Fruit fly (Drosophila melanogaster) whole organism, embryonic: ENCODE data around the gene CG4133.

Experiments
- Abd-B ChIP-seq: fragments of 200-800 bp; sonication (Bioruptor generic); optimal IDR thresholded peaks from 2 replicates; lab custom pipeline; 2018; ENCODE audit warnings: missing biosample characterization, mild to moderate bottlenecking, missing genetic modification characterization, moderate library complexity
- Atf6 ChIP-seq: fragments of 200-800 bp; sonication (Bioruptor generic); IDR thresholded peaks from 2 replicates; pipeline ENCODE4 v1.3.6; 2022; ENCODE audit warnings: missing biosample characterization, missing genetic modification characterization
- BEAF-32 ChIP-seq: fragments of 200-800 bp; sonication (Bioruptor generic); optimal IDR thresholded peaks from 3 replicates; lab custom pipeline; 2017; ENCODE audit warnings: missing biosample characterization, missing genetic modification characterization, mild to moderate bottlenecking, moderate library complexity, missing genetic modification reagents
- CG11456 ChIP-seq: fragments of 200-800 bp; sonication (Bioruptor generic); IDR thresholded peaks from 3 replicates; pipeline ENCODE4 v1.3.6; 2022; ENCODE audit warnings: missing biosample characterization, missing genetic modification characterization
- CG11723 ChIP-seq: fragments of 200-800 bp; sonication (Bioruptor generic); optimal IDR thresholded peaks from 2 replicates; lab custom pipeline; 2017; ENCODE audit warnings: missing biosample characterization, mild to moderate bottlenecking, missing genetic modification characterization
- CG1233 ChIP-seq: fragments of 200-800 bp; sonication (Bioruptor generic); optimal IDR thresholded peaks from 4 replicates; lab custom pipeline; 2018; ENCODE audit warnings: missing biosample characterization, mild to moderate bottlenecking, missing genetic modification characterization
- CG14441 ChIP-seq: fragments of 200-800 bp; sonication (Bioruptor generic); IDR thresholded peaks from 2 replicates; pipeline ENCODE4 v1.3.6; 2022; ENCODE audit warnings: missing biosample characterization, missing genetic modification characterization
- CG31224 ChIP-seq: fragments of 200-800 bp; sonication (Bioruptor generic); IDR thresholded peaks from 2 replicates; pipeline ENCODE4 v1.3.6; 2022; ENCODE audit warnings: missing biosample characterization, missing genetic modification characterization
- CG42726 ChIP-seq: fragments of 200-800 bp; sonication (Bioruptor generic); IDR thresholded peaks from 2 replicates; pipeline ENCODE4 v1.3.6; 2022; ENCODE audit warnings: missing biosample characterization, missing genetic modification characterization; ENCODE audit not compliant: partially characterized antibody
- CG7928 ChIP-seq: fragments of 200-800 bp; sonication (Bioruptor generic); optimal IDR thresholded peaks from 2 replicates; lab custom pipeline; 2017; ENCODE audit warnings: missing biosample characterization, mild to moderate bottlenecking, missing genetic modification characterization
- CG8359 ChIP-seq: fragments of 200-800 bp; sonication (Bioruptor generic); optimal IDR thresholded peaks from 2 replicates; lab custom pipeline; 2017; ENCODE audit warnings: missing biosample characterization, mild to moderate bottlenecking, missing genetic modification characterization, borderline replicate concordance
- CG9727 ChIP-seq: fragments of 200-800 bp; sonication (Bioruptor generic); optimal IDR thresholded peaks from 3 replicates; lab custom pipeline; 2017; ENCODE audit warnings: missing biosample characterization, mild to moderate bottlenecking, missing genetic modification characterization
- CG9876 ChIP-seq: fragments of 200-800 bp; sonication (Bioruptor generic); optimal IDR thresholded peaks from 2 replicates; lab custom pipeline; 2016; ENCODE audit warnings: missing biosample characterization, missing genetic modification characterization
- Dfd ChIP-seq, 2 experiments: fragments of >200 bp; optimal IDR thresholded peaks; 2 replicates each; lab custom pipeline; 2017; ENCODE audit warnings: missing biosample characterization in 2 of 2, missing genetic modification characterization in 2 of 2
- Dref ChIP-seq: fragments of 200-800 bp; sonication (Bioruptor generic); IDR thresholded peaks from 2 replicates; pipeline ENCODE4 v1.3.6; 2022; ENCODE audit warnings: missing biosample characterization, missing genetic modification characterization
- Drgx ChIP-seq: fragments of 200-800 bp; sonication (Bioruptor generic); IDR thresholded peaks from 2 replicates; pipeline ENCODE4 v1.3.6; 2022; ENCODE audit warnings: missing biosample characterization, missing genetic modification characterization
- ERR ChIP-seq: fragments of 200-800 bp; sonication (Bioruptor generic); optimal IDR thresholded peaks from 2 replicates; lab custom pipeline; 2016; ENCODE audit warnings: missing biosample characterization, missing genetic modification characterization
- HHEX ChIP-seq: fragments of 200-800 bp; sonication (Bioruptor generic); optimal IDR thresholded peaks from 3 replicates; lab custom pipeline; 2017; ENCODE audit warnings: missing biosample characterization, mild to moderate bottlenecking, missing genetic modification characterization, missing genetic modification reagents
- HLH54F ChIP-seq: fragments of 200-800 bp; sonication (Bioruptor generic); optimal IDR thresholded peaks from 3 replicates; lab custom pipeline; 2016; ENCODE audit warnings: missing biosample characterization, missing genetic modification characterization
- HmgZ ChIP-seq: fragments of 200-800 bp; sonication (Bioruptor generic); optimal IDR thresholded peaks from 2 replicates; lab custom pipeline; 2018; ENCODE audit warnings: missing biosample characterization, mild to moderate bottlenecking, missing genetic modification characterization
- Lim3 ChIP-seq: fragments of 200-800 bp; sonication (Bioruptor generic); IDR thresholded peaks from 2 replicates; pipeline ENCODE4 v1.3.6; 2022; ENCODE audit warnings: missing biosample characterization, missing genetic modification characterization
- Meics ChIP-seq: fragments of 200-800 bp; sonication (Bioruptor generic); optimal IDR thresholded peaks from 2 replicates; lab custom pipeline; 2017; ENCODE audit warnings: missing biosample characterization, mild to moderate bottlenecking, missing genetic modification characterization
- Optix ChIP-seq: fragments of 200-800 bp; sonication (Bioruptor generic); IDR thresholded peaks from 3 replicates; pipeline ENCODE4 v1.3.6; 2022; ENCODE audit warnings: missing biosample characterization, missing genetic modification characterization
- Rfx ChIP-seq: fragments of 200-800 bp; sonication (Bioruptor generic); IDR thresholded peaks from 2 replicates; pipeline ENCODE4 v1.3.6; 2022; ENCODE audit warnings: missing biosample characterization, missing genetic modification characterization
- Sry-β ChIP-seq: fragments of 200-800 bp; sonication (Bioruptor generic); optimal IDR thresholded peaks from 2 replicates; lab custom pipeline; 2018; ENCODE audit warnings: missing biosample characterization, mild to moderate bottlenecking, missing genetic modification characterization, moderate library complexity
- Sry-δ ChIP-seq: fragments of 200-800 bp; sonication (Bioruptor generic); optimal IDR thresholded peaks from 2 replicates; lab custom pipeline; 2016; ENCODE audit warnings: missing biosample characterization, missing genetic modification characterization
- TFAM ChIP-seq: fragments of 200-800 bp; sonication (Bioruptor generic); optimal IDR thresholded peaks from 2 replicates; lab custom pipeline; 2017; ENCODE audit warnings: missing biosample characterization, missing genetic modification characterization, inconsistent platforms
- Xbp1 ChIP-seq: fragments of 200-800 bp; sonication (Bioruptor generic); optimal IDR thresholded peaks from 3 replicates; lab custom pipeline; 2016; ENCODE audit warnings: missing biosample characterization, mild to moderate bottlenecking, missing genetic modification characterization
- aop ChIP-seq: fragments of 200-800 bp; sonication (Bioruptor generic); IDR thresholded peaks from 2 replicates; pipeline ENCODE4 v1.3.6; 2022; ENCODE audit warnings: missing biosample characterization, missing genetic modification characterization
- bab2 ChIP-seq: fragments of 200-800 bp; sonication (Bioruptor generic); optimal IDR thresholded peaks from 2 replicates; lab custom pipeline; 2016; ENCODE audit warnings: missing biosample characterization, missing genetic modification characterization
- br ChIP-seq: fragments of >200 bp; optimal IDR thresholded peaks from 2 replicates; lab custom pipeline; 2017
- cg ChIP-seq: fragments of 200-800 bp; sonication (Bioruptor generic); optimal IDR thresholded peaks from 3 replicates; lab custom pipeline; 2019; ENCODE audit warnings: missing biosample characterization, mild to moderate bottlenecking, missing genetic modification characterization, moderate library complexity
- chif ChIP-seq, 2 experiments: fragments of 200-800 bp; sonication (Bioruptor generic); optimal IDR thresholded peaks; 3 replicates each; lab custom pipeline; 2016; ENCODE audit warnings: missing biosample characterization in 2 of 2, missing genetic modification characterization in 2 of 2
- chn ChIP-seq: fragments of 200-800 bp; sonication (Bioruptor generic); optimal IDR thresholded peaks from 2 replicates; lab custom pipeline; 2016; ENCODE audit warnings: missing biosample characterization, missing genetic modification characterization
- crc ChIP-seq: fragments of 200-800 bp; sonication (Bioruptor generic); optimal IDR thresholded peaks from 2 replicates; lab custom pipeline; 2016; ENCODE audit warnings: missing biosample characterization, missing genetic modification characterization
- dmrt11E ChIP-seq: fragments of 200-800 bp; sonication (Bioruptor generic); optimal IDR thresholded peaks from 3 replicates; lab custom pipeline; 2018; ENCODE audit warnings: missing biosample characterization, mild to moderate bottlenecking, missing genetic modification characterization, moderate library complexity
- eyg ChIP-seq: fragments of 200-800 bp; sonication (Bioruptor generic); optimal IDR thresholded peaks from 3 replicates; lab custom pipeline; 2016; ENCODE audit warnings: missing biosample characterization, missing genetic modification characterization
- fd3F ChIP-seq: fragments of 200-800 bp; sonication (Bioruptor generic); optimal IDR thresholded peaks from 2 replicates; lab custom pipeline; 2018; ENCODE audit warnings: missing biosample characterization, mild to moderate bottlenecking, missing genetic modification characterization, moderate library complexity
- h ChIP-seq: fragments of >200 bp; optimal IDR thresholded peaks from 2 replicates; lab custom pipeline; 2017
- insv ChIP-seq, 2 experiments: fragments of 200-800 bp; sonication (Bioruptor generic); optimal IDR thresholded peaks; 3 replicates each; lab custom pipeline; 2016 to 2018; ENCODE audit warnings: missing biosample characterization in 2 of 2, missing genetic modification characterization in 2 of 2
- lbe ChIP-seq: fragments of 200-800 bp; sonication (Bioruptor generic); optimal IDR thresholded peaks from 2 replicates; lab custom pipeline; 2016; ENCODE audit warnings: missing biosample characterization, mild to moderate bottlenecking, missing genetic modification characterization
- lola ChIP-seq, 3 experiments: fragments of >200 bp in 2 of 3; fragments of 200-800 bp in 1 of 3; sonication (Bioruptor generic) in 1 of 3; optimal IDR thresholded peaks; 2 replicates each; lab custom pipeline; 2017 to 2019; ENCODE audit warnings: missing biosample characterization in 3 of 3, missing genetic modification characterization in 3 of 3, mild to moderate bottlenecking in 1 of 3, moderate library complexity in 1 of 3
- nom ChIP-seq: fragments of 200-800 bp; sonication (Bioruptor generic); optimal IDR thresholded peaks from 2 replicates; lab custom pipeline; 2017; ENCODE audit warnings: missing biosample characterization, missing genetic modification characterization, mild to moderate bottlenecking, moderate library complexity, missing genetic modification reagents
- pzg ChIP-seq: fragments of 200-800 bp; sonication (Bioruptor generic); optimal IDR thresholded peaks from 3 replicates; lab custom pipeline; 2018; ENCODE audit warnings: missing biosample characterization, mild to moderate bottlenecking, missing genetic modification characterization, moderate library complexity
- ro ChIP-seq: fragments of 200-800 bp; sonication (Bioruptor generic); IDR thresholded peaks from 2 replicates; pipeline ENCODE4 v1.3.6; 2022; ENCODE audit warnings: missing biosample characterization, missing genetic modification characterization
- salm ChIP-seq: fragments of 200-800 bp; sonication (Bioruptor generic); optimal IDR thresholded peaks from 2 replicates; lab custom pipeline; 2018; ENCODE audit warnings: missing biosample characterization, mild to moderate bottlenecking, missing genetic modification characterization
- schlank ChIP-seq: fragments of 200-800 bp; sonication (Bioruptor generic); optimal IDR thresholded peaks from 2 replicates; lab custom pipeline; 2018; ENCODE audit warnings: missing biosample characterization, mild to moderate bottlenecking, missing genetic modification characterization
- tio ChIP-seq: fragments of 200-800 bp; sonication (Bioruptor generic); optimal IDR thresholded peaks from 2 replicates; lab custom pipeline; 2017; ENCODE audit warnings: missing biosample characterization, missing genetic modification characterization, inconsistent platforms
- tx ChIP-seq: fragments of 200-800 bp; sonication (Bioruptor generic); optimal IDR thresholded peaks from 2 replicates; lab custom pipeline; 2016; ENCODE audit warnings: missing biosample characterization, missing genetic modification characterization

CG4133 gene

dm6 chr2L:490150-491095 lies 35.1 kb downstream of the CG4133 start (continued):
- TF ChIP-seq CG11456 (peak; percentile 94), insv (GFP tag; optimal IDR thresholded peaks at IDR 0.05; lab: Kevin White, UChicago) (peak; percentile 86 to 96), ro (no peak), Rfx (GFP tag; lab: Robert Waterston, UW) (peak; percentile 91), CG9876 (GFP tag; lab: Kevin White, UChicago) (peak; percentile 80), CG1233 (GFP tag; lab: Kevin White, UChicago) (peak; percentile 35), crc (GFP tag; lab: Kevin White, UChicago) (peak; percentile 11), nom (peak; percentile 88), TFAM (GFP tag; lab: Kevin White, UChicago) (no peak), CG11723 (GFP tag; lab: Kevin White, UChicago) (peak; percentile 21), eyg (GFP tag; lab: Kevin White, UChicago) (peak; percentile 60), Abd-B (peak; percentile 62), tio (GFP tag; lab: Kevin White, UChicago) (peak; percentile 46), salm (peak; percentile 47), BEAF-32 (GFP tag; lab: Kevin White, UChicago) (peak; percentile 47), lbe (peak; percentile 96), fd3F (GFP tag; lab: Kevin White, UChicago) (peak; percentile 35), chif (GFP tag; optimal IDR thresholded peaks at IDR 0.05; lab: Kevin White, UChicago) (peak; percentile 63 to 80), schlank (tag; lab: Kevin White, UChicago) (peak; percentile 59), h (no peak), Dfd (GFP tag; optimal IDR thresholded peaks at IDR 0.05; lab: Kevin White, UChicago) (no peak), CG31224 (no peak), HHEX (peak; percentile 24), chn (peak; percentile 77), HmgZ (tag; lab: Kevin White, UChicago) (peak; percentile 66), bab2 (GFP tag; lab: Kevin White, UChicago) (peak; percentile 84), Atf6 (GFP tag; lab: Robert Waterston, UW) (peak; percentile 75), cg (GFP tag; lab: Kevin White, UChicago) (no peak), CG42726 (GFP tag; lab: Robert Waterston, UW) (peak; percentile 86), dmrt11E (peak; percentile 20), Drgx (GFP tag; lab: Robert Waterston, UW) (peak; percentile 38; the same call in 1 of the 2 replicates), pzg (GFP tag; lab: Kevin White, UChicago) (peak; percentile 90), ERR (GFP tag; lab: Kevin White, UChicago) (peak; percentile 73), Optix (GFP tag; lab: Robert Waterston, UW) (peak; percentile 63; the same call in 2 of the 3 replicates), tx (GFP tag; lab: Kevin White, UChicago) (peak; percentile 70), CG7928 (GFP tag; lab: Kevin White, UChicago) (peak; percentile 16), HLH54F (GFP tag; lab: Kevin White, UChicago) (peak; percentile 82), Meics (GFP tag; lab: Kevin White, UChicago) (peak; percentile 8), lola (GFP tag; optimal IDR thresholded peaks at IDR 0.05; lab: Kevin White, UChicago) (peak in 1 of 3 experiments; percentile 18), aop (GFP tag; lab: Robert Waterston, UW) (no peak), Sry-δ (GFP tag; lab: Kevin White, UChicago) (peak; percentile 64), Lim3 (no peak), Dref (GFP tag; lab: Robert Waterston, UW) (peak; percentile 43), Sry-β (no peak), CG8359 (GFP tag; lab: Kevin White, UChicago) (peak; percentile 99), CG14441 (GFP tag; lab: Robert Waterston, UW) (peak; percentile 73), br (lab: Kevin White, UChicago) (no peak), CG9727 (peak; percentile 42), Xbp1 (GFP tag; lab: Kevin White, UChicago) (peak; percentile 88)
